Worm (Caenorhabditis elegans) whole organism, late embryonic: Measurements from ENCODE around the gene sra-31.

Source experiments
- C08G9.2 ChIP-seq: sonication (generic microtip); optimal IDR thresholded peaks from 2 replicates; lab custom pipeline; 2016; ENCODE audit warnings: mild to moderate bottlenecking, missing genetic modification characterization, moderate library complexity, missing compliant biosample characterization
- K09A11.1 ChIP-seq: sonication (generic microtip); optimal IDR thresholded peaks from 2 replicates; lab custom pipeline; 2017; ENCODE audit warnings: antibody characterized with exemption, mild to moderate bottlenecking, missing genetic modification characterization, missing compliant biosample characterization; ENCODE audit not compliant: insufficient read depth
- ceh-18 ChIP-seq: sonication (generic microtip); optimal IDR thresholded peaks from 2 replicates; lab custom pipeline; 2016; ENCODE audit warnings: missing genetic modification characterization, missing compliant biosample characterization
- ets-4 ChIP-seq: sonication (generic microtip); optimal IDR thresholded peaks from 2 replicates; lab custom pipeline; 2016; ENCODE audit warnings: missing genetic modification characterization, missing compliant biosample characterization
- eyg-1 ChIP-seq: sonication (generic microtip); optimal IDR thresholded peaks from 2 replicates; lab custom pipeline; 2016; ENCODE audit warnings: missing genotype, missing genetic modification characterization, missing compliant biosample characterization
- hlh-6 ChIP-seq: sonication (generic microtip); optimal IDR thresholded peaks from 2 replicates; lab custom pipeline; 2016; ENCODE audit warnings: missing genotype, missing genetic modification characterization, missing compliant biosample characterization
- pax-1 ChIP-seq: fragments of 150-350 bp; optimal IDR thresholded peaks from 2 replicates; lab custom pipeline; 2014; ENCODE audit warnings: missing biosample characterization, missing genetic modification characterization
- pha-2 ChIP-seq: sonication (generic microtip); optimal IDR thresholded peaks from 2 replicates; lab custom pipeline; 2017; ENCODE audit warnings: mild to moderate bottlenecking, missing genetic modification characterization, missing compliant biosample characterization
- zip-5 ChIP-seq: sonication (generic microtip); optimal IDR thresholded peaks from 2 replicates; lab custom pipeline; 2016; ENCODE audit warnings: missing genetic modification characterization, missing compliant biosample characterization

ce11 chrII:6565077-6565476 lies 13.2 kb downstream of the sra-31 start, which contains the start of gene mpz-3:
- TF ChIP-seq eyg-1 (tag; lab: Kevin White, UChicago) (no peak), C08G9.2 (tag; lab: Kevin White, UChicago) (no peak), ceh-18 (tag; lab: Kevin White, UChicago) (no peak), pha-2 (no peak), K09A11.1 (tag; lab: Kevin White, UChicago) (no peak), zip-5 (tag; lab: Kevin White, UChicago) (no peak), pax-1 (tag; lab: Kevin White, UChicago) (no peak), hlh-6 (tag; lab: Kevin White, UChicago) (peak; percentile 47), ets-4 (no peak)
